Fruit fly (Drosophila melanogaster) whole organism, wandering third instar larva: ENCODE measurements around the gene CG13623.

Source experiments
- Abd-B ChIP-seq: fragments of >200 bp; optimal IDR thresholded peaks from 2 replicates; lab custom pipeline; 2017; ENCODE audit warnings: missing biosample characterization, missing genetic modification characterization
- CG32264 ChIP-seq: fragments of 200-800 bp; sonication (Bioruptor generic); optimal IDR thresholded peaks from 2 replicates; lab custom pipeline; 2016; ENCODE audit warnings: missing biosample characterization, missing genetic modification characterization
- CG9705 ChIP-seq: fragments of 200-800 bp; sonication (Bioruptor generic); optimal IDR thresholded peaks from 2 replicates; lab custom pipeline; 2018; ENCODE audit warnings: missing biosample characterization, mild to moderate bottlenecking, missing genetic modification characterization
- CrebA ChIP-seq: fragments of 200-800 bp; sonication (Bioruptor generic); optimal IDR thresholded peaks from 2 replicates; lab custom pipeline; 2016; ENCODE audit warnings: missing biosample characterization, mild to moderate bottlenecking, missing genetic modification characterization, borderline replicate concordance
- Dfd ChIP-seq: fragments of >200 bp; optimal IDR thresholded peaks from 2 replicates; lab custom pipeline; 2017; ENCODE audit warnings: missing biosample characterization, missing genetic modification characterization
- Dif ChIP-seq: fragments of 200-275, 200-300 bp; sonication (Bioruptor generic); optimal IDR thresholded peaks from 2 replicates; lab custom pipeline; 2018; ENCODE audit warnings: missing biosample characterization, missing genetic modification characterization; ENCODE audit not compliant: partially characterized antibody
- GATAd ChIP-seq: sonication (Bioruptor generic); optimal IDR thresholded peaks from 2 replicates; lab custom pipeline; 2016; ENCODE audit warnings: missing biosample characterization, missing genetic modification characterization
- HLH106 ChIP-seq: fragments of 200-800 bp; optimal IDR thresholded peaks from 3 replicates; lab custom pipeline; 2019; ENCODE audit warnings: missing biosample characterization, mild to moderate bottlenecking, missing genetic modification characterization, moderate library complexity
- Hnf4 ChIP-seq: fragments of 200-800 bp; sonication (Bioruptor generic); optimal IDR thresholded peaks from 2 replicates; lab custom pipeline; 2016; ENCODE audit warnings: missing biosample characterization, mild to moderate bottlenecking, missing genetic modification characterization
- Hr78 ChIP-seq: fragments of >200 bp; optimal IDR thresholded peaks from 2 replicates; lab custom pipeline; 2017; ENCODE audit warnings: missing biosample characterization, missing genetic modification characterization
- Hr83 ChIP-seq: fragments of 200-300 bp; sonication (Bioruptor generic); optimal IDR thresholded peaks from 2 replicates; lab custom pipeline; 2016; ENCODE audit warnings: missing biosample characterization, mild to moderate bottlenecking, missing genetic modification characterization, moderate library complexity; ENCODE audit not compliant: poor library complexity, severe bottlenecking
- Jra ChIP-seq: sonication (Bioruptor generic); optimal IDR thresholded peaks from 2 replicates; lab custom pipeline; 2016; ENCODE audit warnings: missing biosample characterization, missing genetic modification characterization
- Mio ChIP-seq: sonication (Bioruptor generic); optimal IDR thresholded peaks from 2 replicates; lab custom pipeline; 2016; ENCODE audit warnings: missing biosample characterization, missing genetic modification characterization
- Myc ChIP-seq: fragments of >200 bp; optimal IDR thresholded peaks from 2 replicates; lab custom pipeline; 2017
- N ChIP-seq: fragments of >200 bp; optimal IDR thresholded peaks from 2 replicates; lab custom pipeline; 2018; ENCODE audit warnings: missing biosample characterization, missing external identifiers, missing genetic modification characterization
- OdsH ChIP-seq: fragments of 200-800 bp; sonication (Bioruptor generic); optimal IDR thresholded peaks from 2 replicates; lab custom pipeline; 2016; ENCODE audit warnings: missing biosample characterization, mild to moderate bottlenecking, missing genetic modification characterization
- Rel ChIP-seq, 2 experiments: fragments of 200-800 bp; sonication (Bioruptor generic) in 1 of 2; optimal IDR thresholded peaks; 2 replicates in 1 of 2; 3 replicates in 1 of 2; lab custom pipeline; 2016 to 2019; ENCODE audit warnings: mild to moderate bottlenecking in 2 of 2, missing biosample characterization in 2 of 2, missing genetic modification characterization in 2 of 2, moderate library complexity in 1 of 2
- Sp1 ChIP-seq: fragments of 200-800 bp; sonication (Bioruptor generic); optimal IDR thresholded peaks from 3 replicates; lab custom pipeline; 2019; ENCODE audit warnings: missing biosample characterization, mild to moderate bottlenecking, missing genetic modification characterization, moderate library complexity
- Vsx2 ChIP-seq: fragments of 200-300, 225-300 bp; sonication (Bioruptor generic); optimal IDR thresholded peaks from 2 replicates; lab custom pipeline; 2018; ENCODE audit warnings: missing biosample characterization, missing genetic modification characterization; ENCODE audit not compliant: partially characterized antibody
- br ChIP-seq: fragments of 200-800 bp; sonication (Bioruptor generic); optimal IDR thresholded peaks from 2 replicates; lab custom pipeline; 2016; ENCODE audit warnings: missing biosample characterization, missing genetic modification characterization
- brk ChIP-seq: fragments of 200-800 bp; sonication (Bioruptor generic); optimal IDR thresholded peaks from 2 replicates; lab custom pipeline; 2016; ENCODE audit warnings: missing biosample characterization, mild to moderate bottlenecking, missing genetic modification characterization
- dl ChIP-seq, 2 experiments: fragments of 175-275, 200-275 bp in 1 of 2; fragments of 200-275 bp in 1 of 2; sonication (Bioruptor generic); optimal IDR thresholded peaks; lab custom pipeline; 2018; ENCODE audit warnings: mild to moderate bottlenecking in 2 of 2, missing biosample characterization in 2 of 2, missing genetic modification characterization in 2 of 2, moderate library complexity in 2 of 2; ENCODE audit not compliant: partially characterized antibody in 2 of 2, insufficient read depth in 1 of 2
- dmrt93B ChIP-seq: fragments of 200-800 bp; sonication (Bioruptor generic); optimal IDR thresholded peaks from 2 replicates; lab custom pipeline; 2018; ENCODE audit warnings: missing biosample characterization, mild to moderate bottlenecking, missing genetic modification characterization
- dsf ChIP-seq: sonication (Bioruptor generic); optimal IDR thresholded peaks from 2 replicates; lab custom pipeline; 2016; ENCODE audit warnings: missing biosample characterization, missing genetic modification characterization, borderline replicate concordance
- ey ChIP-seq: fragments of 200-800 bp; sonication (Bioruptor generic); optimal IDR thresholded peaks from 2 replicates; lab custom pipeline; 2016; ENCODE audit warnings: missing biosample characterization, missing genetic modification characterization
- foxo ChIP-seq, 2 experiments: fragments of 200-800 bp; sonication (Bioruptor generic); optimal IDR thresholded peaks; 2 replicates in 1 of 2; 3 replicates in 1 of 2; lab custom pipeline; 2016 to 2017; ENCODE audit warnings: missing biosample characterization in 2 of 2, missing genetic modification characterization in 2 of 2
- fru ChIP-seq: fragments of 200-800 bp; sonication (Bioruptor generic); optimal IDR thresholded peaks from 3 replicates; lab custom pipeline; 2016; ENCODE audit warnings: missing biosample characterization, mild to moderate bottlenecking, missing genetic modification characterization
- h ChIP-seq: fragments of 200-800 bp; sonication (Bioruptor generic); optimal IDR thresholded peaks from 3 replicates; lab custom pipeline; 2016; ENCODE audit warnings: missing biosample characterization, mild to moderate bottlenecking, missing genetic modification characterization
- jim ChIP-seq: fragments of 175-275, 200-325 bp; sonication (Bioruptor generic); optimal IDR thresholded peaks from 2 replicates; lab custom pipeline; 2016; ENCODE audit warnings: missing biosample characterization, mild to moderate bottlenecking, missing genetic modification characterization
- lola ChIP-seq: fragments of >200 bp; optimal IDR thresholded peaks from 2 replicates; lab custom pipeline; 2017; ENCODE audit warnings: missing biosample characterization, missing genetic modification characterization
- pan ChIP-seq: fragments of >200 bp; optimal IDR thresholded peaks from 2 replicates; lab custom pipeline; 2017
- psq ChIP-seq: fragments of 200-800 bp; sonication (Bioruptor generic); optimal IDR thresholded peaks from 3 replicates; lab custom pipeline; 2017; ENCODE audit warnings: missing biosample characterization, mild to moderate bottlenecking, missing genetic modification characterization, moderate library complexity
- rgr ChIP-seq: fragments of 200-800 bp; sonication (Bioruptor generic); optimal IDR thresholded peaks from 3 replicates; lab custom pipeline; 2016; ENCODE audit warnings: missing biosample characterization, mild to moderate bottlenecking, missing genetic modification characterization
- sage ChIP-seq: fragments of 200-800 bp; sonication (Bioruptor generic); optimal IDR thresholded peaks from 2 replicates; lab custom pipeline; 2016; ENCODE audit warnings: missing biosample characterization, mild to moderate bottlenecking, missing genetic modification characterization
- sv ChIP-seq: fragments of 200-800 bp; sonication (Bioruptor generic); optimal IDR thresholded peaks from 3 replicates; lab custom pipeline; 2016; ENCODE audit warnings: missing biosample characterization, missing genetic modification characterization
- tai ChIP-seq: sonication (Bioruptor generic); optimal IDR thresholded peaks from 2 replicates; lab custom pipeline; 2016; ENCODE audit warnings: missing biosample characterization, missing genetic modification characterization
- usp ChIP-seq: fragments of >200 bp; optimal IDR thresholded peaks from 2 replicates; lab custom pipeline; 2017; ENCODE audit warnings: missing biosample characterization, missing genetic modification characterization
- woc ChIP-seq: sonication (Bioruptor generic); optimal IDR thresholded peaks from 2 replicates; lab custom pipeline; 2016; ENCODE audit warnings: missing biosample characterization, mild to moderate bottlenecking, missing genetic modification characterization

Gene CG13623

dm6 chr3R:24514652-24515328, 15.6 kb downstream of the CG13623 start, which contains the start of the genes nAChRbeta2 and DZIP1:
Gene nAChRbeta2, minus strand, starts transcription at chr3R:24515106.
Gene DZIP1, plus strand, starts transcription at chr3R:24515278.
- no peak for TF ChIP-seq OdsH (GFP tag; lab: Kevin White, UChicago)
- TF ChIP-seq tai, result no peak
- TF ChIP-seq CrebA (GFP tag; lab: Kevin White, UChicago), result no peak
- no peak for TF ChIP-seq Dif
- TF ChIP-seq sage, result no peak
- no peak for TF ChIP-seq N (GFP tag; lab: Kevin White, UChicago)
- no peak for TF ChIP-seq CG9705 (GFP tag; lab: Kevin White, UChicago)
- TF ChIP-seq fru (GFP tag; lab: Kevin White, UChicago), result no peak
- TF ChIP-seq Mio (GFP tag; lab: Kevin White, UChicago), result no peak
- no peak for TF ChIP-seq dmrt93B
- TF ChIP-seq Hnf4 (GFP tag; lab: Kevin White, UChicago), result no peak
- no peak for TF ChIP-seq usp
- no peak for TF ChIP-seq ey (GFP tag; lab: Kevin White, UChicago)
- TF ChIP-seq Hr78, result no peak
- no peak for TF ChIP-seq sv (GFP tag; lab: Kevin White, UChicago)
- no peak for TF ChIP-seq CG32264 (GFP tag; lab: Kevin White, UChicago)
- TF ChIP-seq dl (GFP tag; optimal IDR thresholded peaks at IDR 0.05; lab: Kevin White, UChicago; ENCODE audit: insufficient read depth in 1 of 2, partially characterized antibody in 2 of 2), result no peak
- TF ChIP-seq pan (lab: Kevin White, UChicago), result no peak

- no peak for TF ChIP-seq Rel (GFP tag; optimal IDR thresholded peaks at IDR 0.05; lab: Kevin White, UChicago)
- TF ChIP-seq Rel (tag; optimal IDR thresholded peaks at IDR 0.05; lab: Kevin White, UChicago), result no peak
- no peak for TF ChIP-seq Sp1 (GFP tag; lab: Kevin White, UChicago)
- TF ChIP-seq dl (GFP tag; optimal IDR thresholded peaks at IDR 0.05; lab: Kevin White, UChicago; ENCODE audit: insufficient read depth in 1 of 2, partially characterized antibody in 2 of 2), result no peak
- TF ChIP-seq lola (GFP tag; lab: Kevin White, UChicago), result no peak
- TF ChIP-seq jim, result no peak
- TF ChIP-seq HLH106 (tag; lab: Kevin White, UChicago), result no peak
- no peak for TF ChIP-seq sage
- no peak for TF ChIP-seq Hnf4 (GFP tag; lab: Kevin White, UChicago)
- no peak for TF ChIP-seq Myc (lab: Kevin White, UChicago)
- no peak for TF ChIP-seq Dfd (GFP tag; lab: Kevin White, UChicago)
- TF ChIP-seq OdsH (GFP tag; lab: Kevin White, UChicago), result no peak
- no peak for TF ChIP-seq Mio (GFP tag; lab: Kevin White, UChicago)
- no peak for TF ChIP-seq Vsx2 (GFP tag; lab: Kevin White, UChicago)
- no peak for TF ChIP-seq GATAd (GFP tag; lab: Kevin White, UChicago)
- no peak for TF ChIP-seq foxo (GFP tag; optimal IDR thresholded peaks at IDR 0.05; lab: Kevin White, UChicago)
- TF ChIP-seq rgr (GFP tag; lab: Kevin White, UChicago), result no peak
Observed at dm6 chr3R:24503627-24504026, 26.7 kb downstream of the CG13623 start.

- TF ChIP-seq Dfd (GFP tag; lab: Kevin White, UChicago) (no peak), psq (no peak), lola (GFP tag; lab: Kevin White, UChicago) (no peak), dmrt93B (no peak), rgr (GFP tag; lab: Kevin White, UChicago) (peak; percentile 40), HLH106 (tag; lab: Kevin White, UChicago) (peak; percentile 47), woc (GFP tag; lab: Kevin White, UChicago) (no peak), brk (GFP tag; lab: Kevin White, UChicago) (no peak), dl (GFP tag; optimal IDR thresholded peaks at IDR 0.05; lab: Kevin White, UChicago; ENCODE audit: insufficient read depth in 1 of 2, partially characterized antibody in 2 of 2) (no peak), CrebA (GFP tag; lab: Kevin White, UChicago) (no peak), Jra (GFP tag; lab: Kevin White, UChicago) (no peak), usp (no peak), jim (no peak), tai (no peak), OdsH (GFP tag; lab: Kevin White, UChicago) (no peak), dsf (GFP tag; lab: Kevin White, UChicago) (no peak), Abd-B (GFP tag; lab: Kevin White, UChicago) (no peak), sage (no peak), CG32264 (GFP tag; lab: Kevin White, UChicago) (no peak), Mio (GFP tag; lab: Kevin White, UChicago) (no peak), GATAd (GFP tag; lab: Kevin White, UChicago) (no peak), Hnf4 (GFP tag; lab: Kevin White, UChicago) (no peak), sv (GFP tag; lab: Kevin White, UChicago) (no peak), br (GFP tag; lab: Kevin White, UChicago) (no peak), pan (lab: Kevin White, UChicago) (no peak), Vsx2 (GFP tag; lab: Kevin White, UChicago) (no peak), ey (GFP tag; lab: Kevin White, UChicago) (peak; percentile 41), CG9705 (GFP tag; lab: Kevin White, UChicago) (no peak), Hr78 (no peak), foxo (GFP tag; optimal IDR thresholded peaks at IDR 0.05; lab: Kevin White, UChicago) (peak in 1 of 2 experiments; percentile 49), Rel (GFP tag; optimal IDR thresholded peaks at IDR 0.05; lab: Kevin White, UChicago) (no peak), Rel (tag; optimal IDR thresholded peaks at IDR 0.05; lab: Kevin White, UChicago) (no peak), Hr83 (GFP tag; lab: Kevin White, UChicago) (no peak), Myc (lab: Kevin White, UChicago) (no peak), N (GFP tag; lab: Kevin White, UChicago) (no peak), fru (GFP tag; lab: Kevin White, UChicago) (peak; percentile 52), Sp1 (GFP tag; lab: Kevin White, UChicago) (peak; percentile 26), Dif (no peak), h (GFP tag; lab: Kevin White, UChicago) (peak; percentile 52)
Observed at dm6 chr3R:24496084-24496483, 34.3 kb downstream of the CG13623 start.
